Fruit fly (Drosophila melanogaster): ENCODE measurements around the gene NSD.
"Not testable (repeated sequence)": the region's sequence is repeated elsewhere in the genome, so short reads cannot be mapped to it uniquely, and the experiment has no call there.

Gene NSD

dm6 chr3R:27937752-27938694 is at the start of gene NSD, which contains the start of gene BOD1:
Gene NSD, minus strand, starts transcription at chr3R:27937853.
Gene BOD1, plus strand, starts transcription at chr3R:27938245.
- TF ChIP-seq ttk (optimal IDR thresholded peaks at IDR 0.05) (no peak), Sin3A (optimal IDR thresholded peaks at IDR 0.05) (no peak), psq (optimal IDR thresholded peaks at IDR 0.05) (no peak), insv (optimal IDR thresholded peaks at IDR 0.05) (no peak), h (optimal IDR thresholded peaks at IDR 0.05) (no peak), Myc (optimal IDR thresholded peaks at IDR 0.05) (no peak)

dm6 chr3R:27987329-27987728 is 49.7 kb upstream of the NSD start:
- TF ChIP-seq ttk (optimal IDR thresholded peaks at IDR 0.05) (no peak), Sin3A (optimal IDR thresholded peaks at IDR 0.05) (no peak), insv (optimal IDR thresholded peaks at IDR 0.05) (no peak), Myc (optimal IDR thresholded peaks at IDR 0.05) (no peak), h (optimal IDR thresholded peaks at IDR 0.05) (no peak), psq (optimal IDR thresholded peaks at IDR 0.05) (no peak)

dm6 chr3R:27986794-27987193 is 49.1 kb upstream of the NSD start:
- TF ChIP-seq insv (optimal IDR thresholded peaks at IDR 0.05) (no peak), h (optimal IDR thresholded peaks at IDR 0.05) (no peak), psq (optimal IDR thresholded peaks at IDR 0.05) (no peak), Sin3A (optimal IDR thresholded peaks at IDR 0.05) (no peak), ttk (optimal IDR thresholded peaks at IDR 0.05) (no peak), Myc (optimal IDR thresholded peaks at IDR 0.05) (no peak)

dm6 chr3R:27963119-27963518 is 25.5 kb upstream of the NSD start, which contains the start of the genes CG31131 and CG4849:
Gene CG31131, minus strand, starts transcription at chr3R:27963219.
Gene CG4849, plus strand, starts transcription at chr3R:27963415.
- TF ChIP-seq insv, psq, Sin3A (optimal IDR thresholded peaks at IDR 0.05): not testable (repeated sequence)

dm6 chr3R:27960473-27960872 is 22.8 kb upstream of the NSD start, which contains the start of gene CG31253:
Gene CG31253, minus strand, starts transcription at chr3R:27960573.
- not testable (repeated sequence) for TF ChIP-seq psq, h, insv (optimal IDR thresholded peaks at IDR 0.05)

dm6 chr3R:27959145-27959544 is 21.5 kb upstream of the NSD start, which contains the start of the genes CG42487 and CG4884:
Gene CG42487, minus strand, starts transcription at chr3R:27959245.
Gene CG4884, minus strand, starts transcription at chr3R:27959245.
- not testable (repeated sequence) for TF ChIP-seq psq, Myc, ttk (optimal IDR thresholded peaks at IDR 0.05)

- TF ChIP-seq h (optimal IDR thresholded peaks at IDR 0.05) (no peak), ttk (optimal IDR thresholded peaks at IDR 0.05) (no peak)
Observed at dm6 chr3R:27957967-27958366, 20.3 kb upstream of the NSD start.

dm6 chr3R:27954533-27954932 is 16.9 kb upstream of the NSD start, which contains the start of gene Nep7:
Gene Nep7, plus strand, starts transcription at chr3R:27954917.
- TF ChIP-seq insv (optimal IDR thresholded peaks at IDR 0.05) (no peak), h (optimal IDR thresholded peaks at IDR 0.05) (no peak), Myc (optimal IDR thresholded peaks at IDR 0.05) (no peak), psq (optimal IDR thresholded peaks at IDR 0.05) (no peak), Sin3A (optimal IDR thresholded peaks at IDR 0.05) (no peak), ttk (optimal IDR thresholded peaks at IDR 0.05) (no peak)

- TF ChIP-seq Myc (optimal IDR thresholded peaks at IDR 0.05) (no peak), h (optimal IDR thresholded peaks at IDR 0.05) (no peak), Sin3A (optimal IDR thresholded peaks at IDR 0.05) (no peak), ttk (optimal IDR thresholded peaks at IDR 0.05) (no peak), insv (optimal IDR thresholded peaks at IDR 0.05) (no peak), psq (optimal IDR thresholded peaks at IDR 0.05) (no peak)
Observed at dm6 chr3R:27953890-27954289, 16.2 kb upstream of the NSD start, which contains the start of gene CG4951. Gene CG4951, minus strand, starts transcription at chr3R:27954112.

- no peak for TF ChIP-seq Sin3A (optimal IDR thresholded peaks at IDR 0.05)
- TF ChIP-seq ttk (optimal IDR thresholded peaks at IDR 0.05): no peak
- TF ChIP-seq h (optimal IDR thresholded peaks at IDR 0.05): no peak
- TF ChIP-seq psq (optimal IDR thresholded peaks at IDR 0.05): no peak
- no peak for TF ChIP-seq Myc (optimal IDR thresholded peaks at IDR 0.05)
- no peak for TF ChIP-seq insv (optimal IDR thresholded peaks at IDR 0.05)
Observed at dm6 chr3R:27948421-27948906, 10.8 kb upstream of the NSD start, which contains the start of gene Gp93. Gene Gp93, plus strand, starts transcription at chr3R:27948711.

- TF ChIP-seq Sin3A (optimal IDR thresholded peaks at IDR 0.05): no peak
- TF ChIP-seq ttk (optimal IDR thresholded peaks at IDR 0.05): no peak
- TF ChIP-seq insv (optimal IDR thresholded peaks at IDR 0.05): no peak
- no peak for TF ChIP-seq Myc (optimal IDR thresholded peaks at IDR 0.05)
- TF ChIP-seq psq (optimal IDR thresholded peaks at IDR 0.05): no peak
- no peak for TF ChIP-seq h (optimal IDR thresholded peaks at IDR 0.05)
Observed at dm6 chr3R:27947682-27948245, 10.1 kb upstream of the NSD start, which contains the start of gene mfrn. Gene mfrn, minus strand, starts transcription at chr3R:27948021.

All from Kc167 (cell line).